Fruit fly (Drosophila melanogaster) whole organism, wandering third instar larva: Measurements from ENCODE around the gene CG9547.

Source experiments
- CrebA ChIP-seq: fragments of 200-800 bp; sonication (Bioruptor generic); optimal IDR thresholded peaks from 2 replicates; lab custom pipeline; 2016; ENCODE audit warnings: missing biosample characterization, mild to moderate bottlenecking, missing genetic modification characterization, borderline replicate concordance
- HLH106 ChIP-seq: fragments of 200-800 bp; optimal IDR thresholded peaks from 3 replicates; lab custom pipeline; 2019; ENCODE audit warnings: missing biosample characterization, mild to moderate bottlenecking, missing genetic modification characterization, moderate library complexity
- Hr78 ChIP-seq: fragments of >200 bp; optimal IDR thresholded peaks from 2 replicates; lab custom pipeline; 2017; ENCODE audit warnings: missing biosample characterization, missing genetic modification characterization
- Hr83 ChIP-seq: fragments of 200-300 bp; sonication (Bioruptor generic); optimal IDR thresholded peaks from 2 replicates; lab custom pipeline; 2016; ENCODE audit warnings: missing biosample characterization, mild to moderate bottlenecking, missing genetic modification characterization, moderate library complexity; ENCODE audit not compliant: poor library complexity, severe bottlenecking
- Jra ChIP-seq: sonication (Bioruptor generic); optimal IDR thresholded peaks from 2 replicates; lab custom pipeline; 2016; ENCODE audit warnings: missing biosample characterization, missing genetic modification characterization
- Myc ChIP-seq: fragments of >200 bp; optimal IDR thresholded peaks from 2 replicates; lab custom pipeline; 2017
- OdsH ChIP-seq: fragments of 200-800 bp; sonication (Bioruptor generic); optimal IDR thresholded peaks from 2 replicates; lab custom pipeline; 2016; ENCODE audit warnings: missing biosample characterization, mild to moderate bottlenecking, missing genetic modification characterization
- Rel ChIP-seq, 2 experiments: fragments of 200-800 bp; sonication (Bioruptor generic) in 1 of 2; optimal IDR thresholded peaks; 2 replicates in 1 of 2; 3 replicates in 1 of 2; lab custom pipeline; 2016 to 2019; ENCODE audit warnings: mild to moderate bottlenecking in 2 of 2, missing biosample characterization in 2 of 2, missing genetic modification characterization in 2 of 2, moderate library complexity in 1 of 2
- br ChIP-seq: fragments of 200-800 bp; sonication (Bioruptor generic); optimal IDR thresholded peaks from 2 replicates; lab custom pipeline; 2016; ENCODE audit warnings: missing biosample characterization, missing genetic modification characterization
- ey ChIP-seq: fragments of 200-800 bp; sonication (Bioruptor generic); optimal IDR thresholded peaks from 2 replicates; lab custom pipeline; 2016; ENCODE audit warnings: missing biosample characterization, missing genetic modification characterization
- h ChIP-seq: fragments of 200-800 bp; sonication (Bioruptor generic); optimal IDR thresholded peaks from 3 replicates; lab custom pipeline; 2016; ENCODE audit warnings: missing biosample characterization, mild to moderate bottlenecking, missing genetic modification characterization
- lola ChIP-seq: fragments of >200 bp; optimal IDR thresholded peaks from 2 replicates; lab custom pipeline; 2017; ENCODE audit warnings: missing biosample characterization, missing genetic modification characterization
- pan ChIP-seq: fragments of >200 bp; optimal IDR thresholded peaks from 2 replicates; lab custom pipeline; 2017
- psq ChIP-seq: fragments of 200-800 bp; sonication (Bioruptor generic); optimal IDR thresholded peaks from 3 replicates; lab custom pipeline; 2017; ENCODE audit warnings: missing biosample characterization, mild to moderate bottlenecking, missing genetic modification characterization, moderate library complexity

- TF ChIP-seq pan (lab: Kevin White, UChicago) (no peak), Rel (GFP tag; optimal IDR thresholded peaks at IDR 0.05; lab: Kevin White, UChicago) (no peak), Rel (tag; optimal IDR thresholded peaks at IDR 0.05; lab: Kevin White, UChicago) (no peak), HLH106 (tag; lab: Kevin White, UChicago) (no peak), Hr83 (GFP tag; lab: Kevin White, UChicago) (no peak), psq (GFP tag; lab: Kevin White, UChicago) (no peak), OdsH (GFP tag; lab: Kevin White, UChicago) (no peak), h (GFP tag; lab: Kevin White, UChicago) (no peak), Hr78 (no peak), Myc (lab: Kevin White, UChicago) (no peak), CrebA (no peak), lola (GFP tag; lab: Kevin White, UChicago) (no peak), ey (GFP tag; lab: Kevin White, UChicago) (no peak), Jra (GFP tag; lab: Kevin White, UChicago) (no peak), br (GFP tag; lab: Kevin White, UChicago) (no peak)
Observed at dm6 chr2L:6534125-6534815, 39.9 kb upstream of the CG9547 start.
